Worm (Caenorhabditis elegans): Measurements from ENCODE around the gene dnj-2.

The dnj-2 gene

ce11 chrIV:11313880-11314279 lies at the start of gene dnj-2:
dnj-2 (minus strand) TSS chrIV:11313980.
- TF ChIP-seq B0310.2 (tag; optimal IDR thresholded peaks at IDR 0.05), result no peak
- no peak for TF ChIP-seq ceh-13 (GFP tag; optimal IDR thresholded peaks at IDR 0.05)
- TF ChIP-seq hmbx-1 (tag; optimal IDR thresholded peaks at IDR 0.05), result no peak

- no peak for TF ChIP-seq ceh-13 (GFP tag; optimal IDR thresholded peaks at IDR 0.05)
- no peak for TF ChIP-seq hmg-4 (GFP tag; optimal IDR thresholded peaks at IDR 0.05)
- TF ChIP-seq hnd-1 (tag; optimal IDR thresholded peaks at IDR 0.05), result no peak
- no peak for TF ChIP-seq flt-1 (GFP tag; IDR thresholded peaks at IDR 0.05)
- no peak for TF ChIP-seq tbx-37 (GFP tag; conservative IDR thresholded peaks at IDR 0.05)
- no peak for TF ChIP-seq ama-1 (optimal IDR thresholded peaks at IDR 0.05)
- TF ChIP-seq ets-7 (tag; optimal IDR thresholded peaks at IDR 0.05), result no peak
- TF ChIP-seq F13C5.2 (tag; optimal IDR thresholded peaks at IDR 0.05), result no peak
- no peak for TF ChIP-seq ceh-36 (tag; optimal IDR thresholded peaks at IDR 0.05)
- TF ChIP-seq tbx-11 (GFP tag; IDR thresholded peaks at IDR 0.05), result no peak
- TF ChIP-seq aly-1 (tag; optimal IDR thresholded peaks at IDR 0.05), result no peak
- TF ChIP-seq scrt-1 (GFP tag; IDR thresholded peaks at IDR 0.05), result no peak
- TF ChIP-seq B0310.2 (tag; optimal IDR thresholded peaks at IDR 0.05), result no peak
- no peak for TF ChIP-seq sea-1 (GFP tag; conservative IDR thresholded peaks at IDR 0.05)
- no peak for TF ChIP-seq hmbx-1 (tag; optimal IDR thresholded peaks at IDR 0.05)
- TF ChIP-seq tra-4 (tag; optimal IDR thresholded peaks at IDR 0.05), result no peak
- TF ChIP-seq pes-1 (GFP tag; IDR thresholded peaks at IDR 0.05), result no peak
Observed at ce11 chrIV:11361409-11361808, 47.6 kb upstream of the dnj-2 start, which contains the start of gene T01G1.4. T01G1.4 (minus strand) TSS chrIV:11361509.

- TF ChIP-seq hnd-1 (tag; optimal IDR thresholded peaks at IDR 0.05) (no peak), hmbx-1 (tag; optimal IDR thresholded peaks at IDR 0.05) (no peak), ceh-36 (tag; optimal IDR thresholded peaks at IDR 0.05) (no peak), ceh-13 (GFP tag; optimal IDR thresholded peaks at IDR 0.05) (no peak), hmg-4 (GFP tag; optimal IDR thresholded peaks at IDR 0.05) (no peak), ama-1 (optimal IDR thresholded peaks at IDR 0.05) (no peak), F13C5.2 (tag; optimal IDR thresholded peaks at IDR 0.05) (no peak)
Observed at ce11 chrIV:11359769-11360168, 46.0 kb upstream of the dnj-2 start, which contains the start of gene klp-12. klp-12 (minus strand) TSS chrIV:11359869.

ce11 chrIV:11353946-11354458 lies 40.2 kb upstream of the dnj-2 start, which contains the start of gene T01G1.2:
T01G1.2 (plus strand) TSS chrIV:11354408.
- no peak for TF ChIP-seq sea-1 (GFP tag; conservative IDR thresholded peaks at IDR 0.05)
- TF ChIP-seq ceh-36 (tag; optimal IDR thresholded peaks at IDR 0.05), result no peak
- TF ChIP-seq tbx-11 (GFP tag; IDR thresholded peaks at IDR 0.05), result no peak

- no peak for TF ChIP-seq ama-1 (optimal IDR thresholded peaks at IDR 0.05)
- no peak for TF ChIP-seq hmbx-1 (tag; optimal IDR thresholded peaks at IDR 0.05)
- TF ChIP-seq flt-1 (GFP tag; IDR thresholded peaks at IDR 0.05), result no peak
- no peak for TF ChIP-seq hnd-1 (tag; optimal IDR thresholded peaks at IDR 0.05)
- TF ChIP-seq sea-1 (GFP tag; conservative IDR thresholded peaks at IDR 0.05), result no peak
- TF ChIP-seq pes-1 (GFP tag; IDR thresholded peaks at IDR 0.05), result no peak
- TF ChIP-seq tbx-37 (GFP tag; conservative IDR thresholded peaks at IDR 0.05), result no peak
- TF ChIP-seq tra-4 (tag; optimal IDR thresholded peaks at IDR 0.05), result no peak
- TF ChIP-seq F13C5.2 (tag; optimal IDR thresholded peaks at IDR 0.05), result no peak
- no peak for TF ChIP-seq scrt-1 (GFP tag; IDR thresholded peaks at IDR 0.05)
Observed at ce11 chrIV:11352768-11353167, 39.0 kb upstream of the dnj-2 start.

DNA sequence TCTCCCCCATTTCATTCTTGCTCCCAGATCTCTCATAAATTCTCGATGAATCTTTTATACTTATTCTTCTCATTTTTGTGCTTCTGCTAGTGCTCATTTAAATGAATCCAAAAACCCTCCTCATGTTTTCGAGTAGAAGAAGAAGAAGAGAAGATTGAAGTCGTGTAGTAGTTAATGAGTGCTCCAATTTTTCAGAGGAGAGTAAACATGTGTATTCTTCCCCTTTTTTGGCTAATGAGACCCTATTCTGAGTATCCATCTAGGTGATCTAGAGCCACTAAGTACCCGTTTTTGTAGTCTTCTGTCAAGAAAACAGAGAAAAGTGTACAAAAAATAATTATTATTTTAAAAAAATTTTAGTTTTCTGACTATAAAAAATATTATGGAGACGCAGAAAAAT lies 37.8 kb upstream of the dnj-2 start:
- no peak for TF ChIP-seq pes-1 (GFP tag; IDR thresholded peaks at IDR 0.05)
- TF ChIP-seq ceh-13 (GFP tag; optimal IDR thresholded peaks at IDR 0.05), result no peak
- no peak for TF ChIP-seq hmg-4 (GFP tag; optimal IDR thresholded peaks at IDR 0.05)
- TF ChIP-seq flt-1 (GFP tag; IDR thresholded peaks at IDR 0.05), result no peak
- no peak for TF ChIP-seq aly-1 (tag; optimal IDR thresholded peaks at IDR 0.05)
- TF ChIP-seq B0310.2 (tag; optimal IDR thresholded peaks at IDR 0.05), result no peak
- no peak for TF ChIP-seq tbx-37 (GFP tag; conservative IDR thresholded peaks at IDR 0.05)
- TF ChIP-seq ceh-36 (tag; optimal IDR thresholded peaks at IDR 0.05), result no peak
- no peak for TF ChIP-seq tbx-11 (GFP tag; IDR thresholded peaks at IDR 0.05)
- TF ChIP-seq F13C5.2 (tag; optimal IDR thresholded peaks at IDR 0.05), result no peak
- no peak for TF ChIP-seq scrt-1 (GFP tag; IDR thresholded peaks at IDR 0.05)
- TF ChIP-seq hmbx-1 (tag; optimal IDR thresholded peaks at IDR 0.05), result no peak
- TF ChIP-seq ama-1 (optimal IDR thresholded peaks at IDR 0.05), result no peak

DNA sequence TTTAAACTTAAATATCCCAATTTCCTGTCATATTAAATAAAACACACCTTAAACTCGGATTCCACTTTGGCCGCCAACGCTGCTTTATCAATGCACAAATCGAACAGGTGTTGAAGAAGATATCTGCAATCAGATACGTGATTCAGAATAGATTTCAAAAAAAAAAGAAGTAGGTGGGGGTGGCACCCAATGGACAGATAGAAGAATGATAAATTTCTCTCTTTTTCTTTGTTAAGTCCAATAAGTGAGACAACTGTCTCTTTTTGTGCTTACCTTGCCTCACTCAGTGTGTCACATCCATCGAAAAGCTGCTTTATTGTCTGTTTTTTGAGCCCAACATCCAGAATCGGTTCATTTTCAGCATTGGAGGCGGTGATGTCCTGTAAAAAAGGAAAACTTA lies 37.0 kb upstream of the dnj-2 start:
- TF ChIP-seq hmbx-1 (tag; optimal IDR thresholded peaks at IDR 0.05) (no peak), sea-1 (GFP tag; conservative IDR thresholded peaks at IDR 0.05) (no peak), flt-1 (GFP tag; IDR thresholded peaks at IDR 0.05) (no peak), ceh-13 (GFP tag; optimal IDR thresholded peaks at IDR 0.05) (no peak), pes-1 (GFP tag; IDR thresholded peaks at IDR 0.05) (no peak), aly-1 (tag; optimal IDR thresholded peaks at IDR 0.05) (no peak)

DNA sequence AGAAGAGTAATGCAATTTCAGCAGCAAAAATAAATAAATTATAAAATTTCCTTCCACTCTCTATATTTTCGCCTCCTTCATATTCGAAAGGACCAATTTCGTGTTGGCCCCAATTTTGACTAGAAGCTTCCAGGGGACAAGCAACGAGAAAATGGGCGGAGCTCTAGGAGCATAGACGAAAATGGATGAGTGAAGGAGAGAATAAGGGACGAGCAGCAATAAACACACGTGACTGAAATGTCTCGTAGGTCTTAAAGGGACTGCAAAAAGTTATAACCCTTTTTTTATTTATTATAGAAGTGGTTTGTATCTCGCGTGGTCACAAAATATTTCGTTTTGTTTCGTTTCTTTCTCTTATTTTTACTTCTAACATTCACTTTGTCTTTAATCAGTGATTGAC lies 36.0 kb upstream of the dnj-2 start:
- TF ChIP-seq hmg-4 (GFP tag; optimal IDR thresholded peaks at IDR 0.05), result no peak
- no peak for TF ChIP-seq flt-1 (GFP tag; IDR thresholded peaks at IDR 0.05)
- no peak for TF ChIP-seq hmbx-1 (tag; optimal IDR thresholded peaks at IDR 0.05)
- TF ChIP-seq tbx-11 (GFP tag; IDR thresholded peaks at IDR 0.05), result no peak
- TF ChIP-seq ama-1 (optimal IDR thresholded peaks at IDR 0.05), result no peak
- no peak for TF ChIP-seq B0310.2 (tag; optimal IDR thresholded peaks at IDR 0.05)
- TF ChIP-seq ceh-36 (tag; optimal IDR thresholded peaks at IDR 0.05), result no peak
- no peak for TF ChIP-seq pes-1 (GFP tag; IDR thresholded peaks at IDR 0.05)
- no peak for TF ChIP-seq ets-7 (tag; optimal IDR thresholded peaks at IDR 0.05)
- no peak for TF ChIP-seq hnd-1 (tag; optimal IDR thresholded peaks at IDR 0.05)
- TF ChIP-seq scrt-1 (GFP tag; IDR thresholded peaks at IDR 0.05), result no peak

All from whole organism, early embryonic.